Fruit fly (Drosophila melanogaster) whole organism, embryonic: Measurements from ENCODE around the gene CG42449.

Experiments
- Ada2b ChIP-seq: fragments of 200-800 bp; sonication (Bioruptor generic); IDR thresholded peaks from 2 replicates; pipeline ENCODE4 v1.3.6; 2022; ENCODE audit warnings: missing biosample characterization, missing genetic modification characterization
- Atf3 ChIP-seq: fragments of 200-800 bp; sonication (Bioruptor generic); optimal IDR thresholded peaks from 3 replicates; lab custom pipeline; 2016; ENCODE audit warnings: missing biosample characterization, missing genetic modification characterization
- CG10209 ChIP-seq: fragments of 200-800 bp; sonication (Bioruptor generic); optimal IDR thresholded peaks from 3 replicates; lab custom pipeline; 2017; ENCODE audit warnings: missing biosample characterization, mild to moderate bottlenecking, missing genetic modification characterization, missing genetic modification reagents
- CG10543 ChIP-seq: fragments of 200-800 bp; sonication (Bioruptor generic); optimal IDR thresholded peaks from 3 replicates; lab custom pipeline; 2017; ENCODE audit warnings: missing biosample characterization, mild to moderate bottlenecking, missing genetic modification characterization, moderate library complexity
- CG11723 ChIP-seq: fragments of 200-800 bp; sonication (Bioruptor generic); optimal IDR thresholded peaks from 2 replicates; lab custom pipeline; 2017; ENCODE audit warnings: missing biosample characterization, mild to moderate bottlenecking, missing genetic modification characterization
- CG15011 ChIP-seq: fragments of 200-800 bp; sonication (Bioruptor generic); optimal IDR thresholded peaks from 3 replicates; lab custom pipeline; 2018; ENCODE audit warnings: missing biosample characterization, mild to moderate bottlenecking, missing genetic modification characterization
- CG15269 ChIP-seq: fragments of 200-800 bp; sonication (Bioruptor generic); optimal IDR thresholded peaks from 2 replicates; lab custom pipeline; 2018; ENCODE audit warnings: missing biosample characterization, mild to moderate bottlenecking, missing genetic modification characterization, moderate library complexity
- CG17802 ChIP-seq: fragments of 200-800 bp; sonication (Bioruptor generic); optimal IDR thresholded peaks from 2 replicates; lab custom pipeline; 2018; ENCODE audit warnings: missing biosample characterization, mild to moderate bottlenecking, missing genetic modification characterization, moderate library complexity
- CG1832 ChIP-seq: fragments of 200-800 bp; sonication (Bioruptor generic); optimal IDR thresholded peaks from 2 replicates; lab custom pipeline; 2017; ENCODE audit warnings: missing biosample characterization, mild to moderate bottlenecking, missing genetic modification characterization, inconsistent platforms
- CG2129 ChIP-seq: fragments of 200-800 bp; sonication (Bioruptor generic); IDR thresholded peaks from 2 replicates; pipeline ENCODE4 v1.3.6; 2022; ENCODE audit warnings: missing biosample characterization, missing genetic modification characterization; ENCODE audit not compliant: partially characterized antibody
- CG2889 ChIP-seq: fragments of 200-800 bp; sonication (Bioruptor generic); IDR thresholded peaks from 3 replicates; pipeline ENCODE4 v1.3.6; 2022; ENCODE audit warnings: missing biosample characterization, missing genetic modification characterization
- CG32772 ChIP-seq: fragments of 200-800 bp; sonication (Bioruptor generic); IDR thresholded peaks from 2 replicates; pipeline ENCODE4 v1.3.6; 2022; ENCODE audit warnings: missing biosample characterization, missing genetic modification characterization
- CG33213 ChIP-seq: fragments of 200-800 bp; sonication (Bioruptor generic); optimal IDR thresholded peaks from 3 replicates; lab custom pipeline; 2016; ENCODE audit warnings: missing biosample characterization, missing genetic modification characterization
- CG5180 ChIP-seq: fragments of 200-800 bp; sonication (Bioruptor generic); optimal IDR thresholded peaks from 3 replicates; lab custom pipeline; 2017; ENCODE audit warnings: missing biosample characterization, missing genetic modification characterization, mild to moderate bottlenecking, moderate library complexity, missing genetic modification reagents
- CG6689 ChIP-seq: fragments of 200-800 bp; sonication (Bioruptor generic); IDR thresholded peaks from 2 replicates; pipeline ENCODE4 v1.3.6; 2022; ENCODE audit warnings: missing biosample characterization, missing genetic modification characterization
- CG7786 ChIP-seq: fragments of 200-800 bp; sonication (Bioruptor generic); optimal IDR thresholded peaks from 2 replicates; lab custom pipeline; 2016; ENCODE audit warnings: missing biosample characterization, missing genetic modification characterization
- CG8089 ChIP-seq: fragments of 200-800 bp; sonication (Bioruptor generic); optimal IDR thresholded peaks from 3 replicates; lab custom pipeline; 2016; ENCODE audit warnings: missing biosample characterization, missing genetic modification characterization
- CG8944 ChIP-seq: fragments of 200-800 bp; sonication (Bioruptor generic); optimal IDR thresholded peaks from 3 replicates; lab custom pipeline; 2016; ENCODE audit warnings: missing biosample characterization, missing genetic modification characterization
- Fer3 ChIP-seq: fragments of 200-800 bp; sonication (Bioruptor generic); optimal IDR thresholded peaks from 2 replicates; lab custom pipeline; 2018; ENCODE audit warnings: missing biosample characterization, mild to moderate bottlenecking, missing genetic modification characterization, moderate library complexity
- Hr3 ChIP-seq: fragments of 200-800 bp; sonication (Bioruptor generic); optimal IDR thresholded peaks from 3 replicates; lab custom pipeline; 2016; ENCODE audit warnings: missing biosample characterization, missing genetic modification characterization
- Kr ChIP-seq: fragments of 200-800 bp; sonication (Bioruptor generic); optimal IDR thresholded peaks from 2 replicates; lab custom pipeline; 2017; ENCODE audit warnings: missing biosample characterization, mild to moderate bottlenecking, missing genetic modification characterization
- MESR4 ChIP-seq: fragments of 200-800 bp; sonication (Bioruptor generic); optimal IDR thresholded peaks from 2 replicates; lab custom pipeline; 2018; ENCODE audit warnings: missing biosample characterization, mild to moderate bottlenecking, missing genetic modification characterization, moderate library complexity
- Mrtf ChIP-seq: fragments of 200-800 bp; sonication (Bioruptor generic); IDR thresholded peaks from 3 replicates; pipeline ENCODE4 v1.3.6; 2022; ENCODE audit warnings: missing biosample characterization, missing genetic modification characterization
- Poxn ChIP-seq: fragments of 200-800 bp; sonication (Bioruptor generic); IDR thresholded peaks from 2 replicates; pipeline ENCODE4 v1.3.6; 2022; ENCODE audit warnings: missing biosample characterization, missing genetic modification characterization
- Ravus ChIP-seq: fragments of 200-800 bp; sonication (Bioruptor generic); IDR thresholded peaks from 2 replicates; pipeline ENCODE4 v1.3.6; 2022; ENCODE audit warnings: missing biosample characterization, missing genetic modification characterization
- Scr ChIP-seq: fragments of 200-800 bp; sonication (Bioruptor generic); IDR thresholded peaks from 2 replicates; pipeline ENCODE4 v1.3.6; 2022; ENCODE audit warnings: missing biosample characterization, missing genetic modification characterization; ENCODE audit not compliant: partially characterized antibody
- Side ChIP-seq: fragments of 200-800 bp; sonication (Bioruptor generic); optimal IDR thresholded peaks from 2 replicates; lab custom pipeline; 2016; ENCODE audit warnings: missing biosample characterization, missing genetic modification characterization
- Tbp ChIP-seq: fragments of >200 bp; optimal IDR thresholded peaks from 2 replicates; lab custom pipeline; 2018; ENCODE audit warnings: missing biosample characterization, missing genetic modification characterization
- ase ChIP-seq: fragments of 200-800 bp; sonication (Bioruptor generic); IDR thresholded peaks from 3 replicates; pipeline ENCODE4 v1.3.6; 2022; ENCODE audit warnings: missing biosample characterization, missing genetic modification characterization
- chif ChIP-seq, 2 experiments: fragments of 200-800 bp; sonication (Bioruptor generic); optimal IDR thresholded peaks; 3 replicates each; lab custom pipeline; 2016; ENCODE audit warnings: missing biosample characterization in 2 of 2, missing genetic modification characterization in 2 of 2
- cwo ChIP-seq: fragments of 200-800 bp; sonication (Bioruptor generic); optimal IDR thresholded peaks from 3 replicates; lab custom pipeline; 2017; ENCODE audit warnings: missing biosample characterization, missing genetic modification characterization, mild to moderate bottlenecking, moderate library complexity, missing genetic modification reagents
- da ChIP-seq: fragments of 200-800 bp; sonication (Bioruptor generic); optimal IDR thresholded peaks from 2 replicates; lab custom pipeline; 2016; ENCODE audit warnings: missing biosample characterization, missing genetic modification characterization
- dm ChIP-seq: fragments of 200-800 bp; sonication (Bioruptor generic); optimal IDR thresholded peaks from 3 replicates; lab custom pipeline; 2016; ENCODE audit warnings: missing biosample characterization, missing genetic modification characterization
- dmrt11E ChIP-seq: fragments of 200-800 bp; sonication (Bioruptor generic); optimal IDR thresholded peaks from 3 replicates; lab custom pipeline; 2018; ENCODE audit warnings: missing biosample characterization, mild to moderate bottlenecking, missing genetic modification characterization, moderate library complexity
- emc ChIP-seq: fragments of 200-800 bp; sonication (Bioruptor generic); optimal IDR thresholded peaks from 2 replicates; lab custom pipeline; 2016; ENCODE audit warnings: missing biosample characterization, missing genetic modification characterization
- exex ChIP-seq: fragments of 200-800 bp; sonication (Bioruptor generic); optimal IDR thresholded peaks from 4 replicates; lab custom pipeline; 2018; ENCODE audit warnings: missing biosample characterization, mild to moderate bottlenecking, missing genetic modification characterization, moderate library complexity
- fd96Cb ChIP-seq: fragments of 200-800 bp; sonication (Bioruptor generic); optimal IDR thresholded peaks from 2 replicates; lab custom pipeline; 2018; ENCODE audit warnings: missing biosample characterization, mild to moderate bottlenecking, missing genetic modification characterization, moderate library complexity
- gro ChIP-seq: fragments of 200-800 bp; sonication (Bioruptor generic); optimal IDR thresholded peaks from 2 replicates; lab custom pipeline; 2016; ENCODE audit warnings: missing biosample characterization, missing genetic modification characterization
- hbn ChIP-seq: fragments of 200-800 bp; sonication (Bioruptor generic); IDR thresholded peaks from 2 replicates; pipeline ENCODE4 v1.3.6; 2022; ENCODE audit warnings: missing biosample characterization, missing genetic modification characterization; ENCODE audit not compliant: partially characterized antibody
- ken ChIP-seq: fragments of 200-800 bp; sonication (Bioruptor generic); IDR thresholded peaks from 3 replicates; pipeline ENCODE4 v1.3.6; 2022; ENCODE audit warnings: missing biosample characterization, missing genetic modification characterization
- luna ChIP-seq: fragments of 200-800 bp; sonication (Bioruptor generic); optimal IDR thresholded peaks from 2 replicates; lab custom pipeline; 2016; ENCODE audit warnings: missing biosample characterization, missing genetic modification characterization
- mam ChIP-seq: fragments of 200-800 bp; sonication (Bioruptor generic); optimal IDR thresholded peaks from 3 replicates; lab custom pipeline; 2016; ENCODE audit warnings: missing biosample characterization, missing genetic modification characterization
- onecut ChIP-seq: fragments of 200-800 bp; sonication (Bioruptor generic); IDR thresholded peaks from 2 replicates; pipeline ENCODE4 v1.3.6; 2022; ENCODE audit warnings: missing biosample characterization, missing genetic modification characterization
- salm ChIP-seq: fragments of 200-800 bp; sonication (Bioruptor generic); optimal IDR thresholded peaks from 2 replicates; lab custom pipeline; 2018; ENCODE audit warnings: missing biosample characterization, mild to moderate bottlenecking, missing genetic modification characterization
- slou ChIP-seq: fragments of 200-800 bp; sonication (Bioruptor generic); optimal IDR thresholded peaks from 3 replicates; lab custom pipeline; 2016; ENCODE audit warnings: missing biosample characterization, missing genetic modification characterization
- stc ChIP-seq: fragments of 200-800 bp; sonication (Bioruptor generic); IDR thresholded peaks from 2 replicates; pipeline ENCODE4 v1.3.6; 2022; ENCODE audit warnings: missing biosample characterization, missing genetic modification characterization
- tgo ChIP-seq: fragments of 200-800 bp; sonication (Bioruptor generic); IDR thresholded peaks from 3 replicates; pipeline ENCODE4 v1.3.6; 2022; ENCODE audit warnings: missing biosample characterization, missing genetic modification characterization
- tna ChIP-seq: fragments of 200-800 bp; sonication (Bioruptor generic); IDR thresholded peaks from 2 replicates; pipeline ENCODE4 v1.3.6; 2022; ENCODE audit warnings: missing biosample characterization, missing genetic modification characterization; ENCODE audit not compliant: partially characterized antibody
- vfl ChIP-seq: fragments of 200-800 bp; sonication (Bioruptor generic); optimal IDR thresholded peaks from 2 replicates; lab custom pipeline; 2016; ENCODE audit warnings: missing biosample characterization, missing genetic modification characterization
- wdn ChIP-seq: fragments of 200-800 bp; sonication (Bioruptor generic); IDR thresholded peaks from 2 replicates; pipeline ENCODE4 v1.3.6; 2022; ENCODE audit warnings: missing biosample characterization, missing genetic modification characterization

Gene CG42449

DNA sequence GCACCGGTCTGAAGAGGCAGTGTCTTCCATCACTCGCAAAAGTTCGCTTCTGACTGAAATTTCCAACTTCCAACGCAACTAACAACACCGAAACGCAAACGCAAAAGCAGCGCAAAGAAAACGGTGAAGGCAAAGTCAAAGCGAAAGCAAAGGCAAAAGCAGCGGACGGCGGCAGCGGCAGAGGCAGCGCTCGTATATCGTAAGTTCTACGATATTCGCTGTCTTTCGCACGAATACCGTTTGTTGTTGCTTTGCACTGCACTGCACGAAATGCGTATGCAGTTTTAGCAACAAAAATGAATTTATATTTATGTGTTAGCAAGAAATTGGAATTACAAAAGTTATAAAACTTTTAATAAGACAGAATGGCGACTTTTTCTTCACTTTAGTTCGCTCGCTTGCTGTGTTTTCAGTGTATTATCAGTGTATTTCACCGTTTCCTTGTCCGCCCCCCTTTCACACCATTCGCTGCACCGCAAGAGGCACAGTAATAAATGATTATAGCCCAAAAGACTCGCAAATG, 34.5 kb upstream of the CG42449 start, which contains the start of gene OtopLa (continued):
- TF ChIP-seq salm = peak; percentile 78
- TF ChIP-seq Hr3 (GFP tag; lab: Kevin White, UChicago) = peak; percentile 71
- TF ChIP-seq wdn = peak; percentile 60; the same call in 1 of the 2 replicates
- TF ChIP-seq Tbp (GFP tag; lab: Kevin White, UChicago) = no peak
- peak; percentile 73 for TF ChIP-seq CG17802 (tag; lab: Kevin White, UChicago)
- TF ChIP-seq Ravus (GFP tag; lab: Robert Waterston, UW) = peak; percentile 61
- TF ChIP-seq slou (GFP tag; lab: Kevin White, UChicago) = peak; percentile 73
- TF ChIP-seq CG15011 = peak; percentile 61
- 0 out of 2 replicates have a peak, but pooled peaks have one; percentile 15 for TF ChIP-seq Poxn (GFP tag; lab: Robert Waterston, UW)
- peak; percentile 80 for TF ChIP-seq CG32772 (GFP tag; lab: Robert Waterston, UW)
- TF ChIP-seq tgo (GFP tag; lab: Robert Waterston, UW) = peak; percentile 84
- peak; percentile 85 for TF ChIP-seq stc (GFP tag; lab: Robert Waterston, UW)
- peak; percentile 43 for TF ChIP-seq da
- TF ChIP-seq ken (GFP tag; lab: Robert Waterston, UW) = peak; percentile 89
- TF ChIP-seq Fer3 (tag; lab: Kevin White, UChicago) = peak; percentile 70
- peak; percentile 43 for TF ChIP-seq CG10543
- peak; percentile 79 for TF ChIP-seq fd96Cb (tag; lab: Kevin White, UChicago)
- peak; percentile 77 for TF ChIP-seq onecut
- TF ChIP-seq gro (GFP tag; lab: Kevin White, UChicago) = peak; percentile 78
- TF ChIP-seq Scr (GFP tag; lab: Robert Waterston, UW) = no peak
- peak; percentile 18 for TF ChIP-seq exex (tag; lab: Kevin White, UChicago)
- TF ChIP-seq CG2889 (GFP tag; lab: Robert Waterston, UW) = peak; percentile 68; the same call in 2 of the 3 replicates
- TF ChIP-seq hbn (GFP tag; lab: Robert Waterston, UW) = no peak
- TF ChIP-seq Kr (GFP tag; lab: Kevin White, UChicago) = no peak
- TF ChIP-seq CG5180 (GFP tag; lab: Kevin White, UChicago) = peak; percentile 68
- TF ChIP-seq Atf3 (GFP tag; lab: Kevin White, UChicago) = peak; percentile 63
- peak; percentile 85 for TF ChIP-seq mam (GFP tag; lab: Kevin White, UChicago)
- TF ChIP-seq chif (GFP tag; optimal IDR thresholded peaks at IDR 0.05; lab: Kevin White, UChicago) = peak; percentile 83 to 88
- TF ChIP-seq emc = peak; percentile 18
- TF ChIP-seq dmrt11E = peak; percentile 80
- peak; percentile 65 for TF ChIP-seq CG33213
- TF ChIP-seq cwo (GFP tag; lab: Kevin White, UChicago) = peak; percentile 69
- TF ChIP-seq Side (GFP tag; lab: Kevin White, UChicago) = peak; percentile 78
- peak; percentile 72 for TF ChIP-seq CG8944
- peak; percentile 88 for TF ChIP-seq Ada2b (GFP tag; lab: Robert Waterston, UW)
- peak; percentile 83 for TF ChIP-seq CG10209 (GFP tag; lab: Kevin White, UChicago)
- TF ChIP-seq CG2129 (GFP tag; lab: Robert Waterston, UW) = no peak
- peak; percentile 73 for TF ChIP-seq Mrtf (GFP tag; lab: Robert Waterston, UW)
- TF ChIP-seq CG6689 (GFP tag; lab: Robert Waterston, UW) = peak; percentile 89
- TF ChIP-seq CG11723 (GFP tag; lab: Kevin White, UChicago) = peak; percentile 60
- peak; percentile 72 for TF ChIP-seq CG7786 (GFP tag; lab: Kevin White, UChicago)
- TF ChIP-seq CG1832 (GFP tag; lab: Kevin White, UChicago) = no peak
- peak; percentile 0 for TF ChIP-seq luna (GFP tag; lab: Kevin White, UChicago)
- TF ChIP-seq CG15269 (tag; lab: Kevin White, UChicago) = peak; percentile 82
- TF ChIP-seq CG8089 = peak; percentile 76
- peak; percentile 15 for TF ChIP-seq MESR4 (GFP tag; lab: Kevin White, UChicago)
- TF ChIP-seq tna (GFP tag; lab: Robert Waterston, UW) = no peak
- peak; percentile 82 for TF ChIP-seq ase (GFP tag; lab: Robert Waterston, UW)
- peak; percentile 57 for TF ChIP-seq dm (GFP tag; lab: Kevin White, UChicago)
- TF ChIP-seq vfl = peak; percentile 43
